Fruit fly (Drosophila melanogaster) whole organism, embryonic: ENCODE measurements around the gene CG4942.

Experiments used
- Atf-2 ChIP-seq: fragments of 200-800 bp; sonication (Bioruptor generic); optimal IDR thresholded peaks from 2 replicates; lab custom pipeline; 2016; ENCODE audit warnings: missing biosample characterization, missing genetic modification characterization
- B-H1 ChIP-seq: fragments of 200-800 bp; sonication (Bioruptor generic); IDR thresholded peaks from 3 replicates; pipeline ENCODE4 v1.3.6; 2022; ENCODE audit warnings: missing biosample characterization, missing genetic modification characterization
- BEAF-32 ChIP-seq: fragments of 200-800 bp; sonication (Bioruptor generic); optimal IDR thresholded peaks from 3 replicates; lab custom pipeline; 2017; ENCODE audit warnings: missing biosample characterization, missing genetic modification characterization, mild to moderate bottlenecking, moderate library complexity, missing genetic modification reagents
- CG1024 ChIP-seq: fragments of 200-800 bp; sonication (Bioruptor generic); IDR thresholded peaks from 2 replicates; pipeline ENCODE4 v1.3.6; 2022; ENCODE audit warnings: missing biosample characterization, missing genetic modification characterization
- CG11456 ChIP-seq: fragments of 200-800 bp; sonication (Bioruptor generic); IDR thresholded peaks from 3 replicates; pipeline ENCODE4 v1.3.6; 2022; ENCODE audit warnings: missing biosample characterization, missing genetic modification characterization
- CG11723 ChIP-seq: fragments of 200-800 bp; sonication (Bioruptor generic); optimal IDR thresholded peaks from 2 replicates; lab custom pipeline; 2017; ENCODE audit warnings: missing biosample characterization, mild to moderate bottlenecking, missing genetic modification characterization
- CG12744 ChIP-seq: fragments of 200-800 bp; sonication (Bioruptor generic); optimal IDR thresholded peaks from 2 replicates; lab custom pipeline; 2016; ENCODE audit warnings: missing biosample characterization, missing genetic modification characterization
- CG13123 ChIP-seq: fragments of 200-800 bp; sonication (Bioruptor generic); optimal IDR thresholded peaks from 2 replicates; lab custom pipeline; 2016; ENCODE audit warnings: missing biosample characterization, missing genetic modification characterization
- CG13424 ChIP-seq: fragments of 200-800 bp; sonication (Bioruptor generic); optimal IDR thresholded peaks from 2 replicates; lab custom pipeline; 2019; ENCODE audit warnings: missing biosample characterization, mild to moderate bottlenecking, missing genetic modification characterization, moderate library complexity
- CG17186 ChIP-seq: fragments of 200-800 bp; sonication (Bioruptor generic); optimal IDR thresholded peaks from 3 replicates; lab custom pipeline; 2017; ENCODE audit warnings: missing biosample characterization, missing genetic modification reagents, missing genetic modification characterization
- CG17361 ChIP-seq: fragments of 200-800 bp; sonication (Bioruptor generic); IDR thresholded peaks from 3 replicates; pipeline ENCODE4 v1.3.6; 2022; ENCODE audit warnings: missing biosample characterization, missing genetic modification characterization
- CG17385 ChIP-seq: fragments of 200-800 bp; sonication (Bioruptor generic); optimal IDR thresholded peaks from 3 replicates; lab custom pipeline; 2018; ENCODE audit warnings: missing biosample characterization, mild to moderate bottlenecking, missing genetic modification characterization
- CG17829 ChIP-seq: fragments of 200-800 bp; optimal IDR thresholded peaks from 2 replicates; lab custom pipeline; 2019; ENCODE audit warnings: missing biosample characterization, mild to moderate bottlenecking, missing genetic modification characterization, moderate library complexity
- CG2129 ChIP-seq: fragments of 200-800 bp; sonication (Bioruptor generic); IDR thresholded peaks from 2 replicates; pipeline ENCODE4 v1.3.6; 2022; ENCODE audit warnings: missing biosample characterization, missing genetic modification characterization; ENCODE audit not compliant: partially characterized antibody
- CG3407 ChIP-seq: fragments of 200-800 bp; sonication (Bioruptor generic); optimal IDR thresholded peaks from 2 replicates; lab custom pipeline; 2018; ENCODE audit warnings: missing biosample characterization, mild to moderate bottlenecking, missing genetic modification characterization
- CG4404 ChIP-seq: fragments of 200-800 bp; sonication (Bioruptor generic); IDR thresholded peaks from 2 replicates; pipeline ENCODE4 v1.3.6; 2022; ENCODE audit warnings: missing biosample characterization, missing genetic modification characterization
- CG5953 ChIP-seq: fragments of 200-800 bp; sonication (Bioruptor generic); IDR thresholded peaks from 2 replicates; pipeline ENCODE4 v1.3.6; 2022; ENCODE audit warnings: missing biosample characterization, missing genetic modification characterization
- CG7372 ChIP-seq: fragments of 200-800 bp; sonication (Bioruptor generic); IDR thresholded peaks from 2 replicates; pipeline ENCODE4 v1.3.6; 2022; ENCODE audit warnings: missing biosample characterization, missing genetic modification characterization
- CG7839 ChIP-seq: fragments of 200-800 bp; sonication (Bioruptor generic); optimal IDR thresholded peaks from 3 replicates; lab custom pipeline; 2018; ENCODE audit warnings: missing biosample characterization, mild to moderate bottlenecking, missing genetic modification characterization, moderate library complexity
- CG7928 ChIP-seq: fragments of 200-800 bp; sonication (Bioruptor generic); optimal IDR thresholded peaks from 2 replicates; lab custom pipeline; 2017; ENCODE audit warnings: missing biosample characterization, mild to moderate bottlenecking, missing genetic modification characterization
- CG7963 ChIP-seq: fragments of 200-800 bp; sonication (Bioruptor generic); IDR thresholded peaks from 3 replicates; pipeline ENCODE4 v1.3.6; 2022; ENCODE audit warnings: missing biosample characterization, missing genetic modification characterization; ENCODE audit not compliant: partially characterized antibody
- CG9817 ChIP-seq: fragments of 200-800 bp; sonication (Bioruptor generic); optimal IDR thresholded peaks from 2 replicates; lab custom pipeline; 2018; ENCODE audit warnings: missing biosample characterization, mild to moderate bottlenecking, missing genetic modification characterization, moderate library complexity
- CkIIα-i1 ChIP-seq: fragments of 200-800 bp; sonication (Bioruptor generic); IDR thresholded peaks from 2 replicates; pipeline ENCODE4 v1.3.6; 2022; ENCODE audit warnings: missing biosample characterization, missing genetic modification characterization
- Hey ChIP-seq: fragments of 200-800 bp; sonication (Bioruptor generic); optimal IDR thresholded peaks from 3 replicates; lab custom pipeline; 2018; ENCODE audit warnings: missing biosample characterization, mild to moderate bottlenecking, missing genetic modification characterization
- Lhr ChIP-seq: fragments of 200-800 bp; sonication (Bioruptor generic); optimal IDR thresholded peaks from 3 replicates; lab custom pipeline; 2017; ENCODE audit warnings: mild to moderate bottlenecking, missing biosample characterization, missing genetic modification reagents, missing genetic modification characterization
- Med ChIP-seq: fragments of 200-800 bp; sonication (Bioruptor generic); peaks from one replicate; lab custom pipeline; 2016; ENCODE audit warnings: missing biosample characterization, missing genetic modification characterization, mild to moderate bottlenecking, inconsistent platforms, moderate library complexity
- Sox102F ChIP-seq: fragments of 200-800 bp; sonication (Bioruptor generic); optimal IDR thresholded peaks from 2 replicates; lab custom pipeline; 2018; ENCODE audit warnings: missing biosample characterization, mild to moderate bottlenecking, missing genetic modification characterization, moderate library complexity
- Ssrp ChIP-seq: fragments of 200-800 bp; sonication (Bioruptor generic); optimal IDR thresholded peaks from 2 replicates; lab custom pipeline; 2018; ENCODE audit warnings: missing biosample characterization, mild to moderate bottlenecking, missing genetic modification characterization, moderate library complexity
- TFAM ChIP-seq: fragments of 200-800 bp; sonication (Bioruptor generic); optimal IDR thresholded peaks from 2 replicates; lab custom pipeline; 2017; ENCODE audit warnings: missing biosample characterization, missing genetic modification characterization, inconsistent platforms
- Xbp1 ChIP-seq: fragments of 200-800 bp; sonication (Bioruptor generic); optimal IDR thresholded peaks from 3 replicates; lab custom pipeline; 2016; ENCODE audit warnings: missing biosample characterization, mild to moderate bottlenecking, missing genetic modification characterization
- bsh ChIP-seq, 2 experiments: fragments of 200-800 bp; sonication (Bioruptor generic); optimal IDR thresholded peaks; 2 replicates each; lab custom pipeline; 2017 to 2018; ENCODE audit warnings: mild to moderate bottlenecking in 2 of 2, missing biosample characterization in 2 of 2, missing genetic modification characterization in 2 of 2, moderate library complexity in 1 of 2
- btn ChIP-seq: fragments of 200-800 bp; sonication (Bioruptor generic); optimal IDR thresholded peaks from 2 replicates; lab custom pipeline; 2016; ENCODE audit warnings: missing biosample characterization, missing genetic modification characterization
- caup ChIP-seq: fragments of 200-800 bp; sonication (Bioruptor generic); optimal IDR thresholded peaks from 3 replicates; lab custom pipeline; 2017; ENCODE audit warnings: missing biosample characterization, mild to moderate bottlenecking, missing genetic modification characterization, moderate library complexity; ENCODE audit not compliant: severe bottlenecking
- chn ChIP-seq: fragments of 200-800 bp; sonication (Bioruptor generic); optimal IDR thresholded peaks from 2 replicates; lab custom pipeline; 2016; ENCODE audit warnings: missing biosample characterization, missing genetic modification characterization
- ci ChIP-seq: fragments of 200-800 bp; sonication (Bioruptor generic); IDR thresholded peaks from 3 replicates; pipeline ENCODE4 v1.3.6; 2022; ENCODE audit warnings: missing biosample characterization, missing genetic modification characterization
- da ChIP-seq: fragments of 200-800 bp; sonication (Bioruptor generic); optimal IDR thresholded peaks from 2 replicates; lab custom pipeline; 2016; ENCODE audit warnings: missing biosample characterization, missing genetic modification characterization
- dan ChIP-seq: fragments of 200-800 bp; sonication (Bioruptor generic); IDR thresholded peaks from 2 replicates; pipeline ENCODE4 v1.3.6; 2022; ENCODE audit warnings: missing biosample characterization, missing genetic modification characterization
- gem ChIP-seq: fragments of 200-800 bp; sonication (Bioruptor generic); optimal IDR thresholded peaks from 2 replicates; lab custom pipeline; 2019; ENCODE audit warnings: missing biosample characterization, mild to moderate bottlenecking, missing genetic modification characterization, moderate library complexity
- grau ChIP-seq: fragments of 200-800 bp; optimal IDR thresholded peaks from 3 replicates; lab custom pipeline; 2019; ENCODE audit warnings: missing biosample characterization, mild to moderate bottlenecking, missing genetic modification characterization, moderate library complexity
- lov ChIP-seq, 2 experiments: fragments of 200-800 bp in 1 of 2; fragments of >200 bp in 1 of 2; sonication (Bioruptor generic) in 1 of 2; IDR thresholded peaks in 1 of 2; optimal IDR thresholded peaks in 1 of 2; 2 replicates in 1 of 2; 3 replicates in 1 of 2; pipeline versions ENCODE4 v1.3.6 to Lab custom; 2017 to 2022; ENCODE audit warnings: missing biosample characterization in 1 of 2, missing genetic modification characterization in 1 of 2
- psq ChIP-seq: fragments of 200-800 bp; sonication (Bioruptor generic); optimal IDR thresholded peaks from 2 replicates; lab custom pipeline; 2017; ENCODE audit warnings: missing biosample characterization, missing genetic modification characterization
- sc ChIP-seq, 3 experiments: fragments of >200 bp in 2 of 3; fragments of 200-800 bp in 1 of 3; sonication (Bioruptor generic) in 1 of 3; optimal IDR thresholded peaks; 2 replicates in 2 of 3; 3 replicates in 1 of 3; lab custom pipeline; 2017; ENCODE audit warnings: mild to moderate bottlenecking in 1 of 3, missing biosample characterization in 1 of 3, missing genetic modification characterization in 1 of 3, missing genetic modification reagents in 1 of 3
- sd ChIP-seq: fragments of 200-800 bp; sonication (Bioruptor generic); optimal IDR thresholded peaks from 3 replicates; lab custom pipeline; 2018; ENCODE audit warnings: missing biosample characterization, mild to moderate bottlenecking, missing genetic modification characterization, moderate library complexity
- sens ChIP-seq: fragments of 200-800 bp; sonication (Bioruptor generic); peaks from one replicate; lab custom pipeline; 2016; ENCODE audit warnings: missing biosample characterization, missing genetic modification characterization
- sens-2 ChIP-seq: fragments of 200-800 bp; sonication (Bioruptor generic); IDR thresholded peaks from 2 replicates; pipeline ENCODE4 v1.3.6; 2022; ENCODE audit warnings: missing biosample characterization, missing genetic modification characterization
- sqz ChIP-seq: fragments of 200-800 bp; sonication (Bioruptor generic); optimal IDR thresholded peaks from 3 replicates; lab custom pipeline; 2018; ENCODE audit warnings: missing biosample characterization, mild to moderate bottlenecking, missing genetic modification characterization
- tgo ChIP-seq: fragments of 200-800 bp; sonication (Bioruptor generic); IDR thresholded peaks from 3 replicates; pipeline ENCODE4 v1.3.6; 2022; ENCODE audit warnings: missing biosample characterization, missing genetic modification characterization
- tup ChIP-seq: fragments of 200-800 bp; sonication (Bioruptor generic); optimal IDR thresholded peaks from 2 replicates; lab custom pipeline; 2016; ENCODE audit warnings: missing biosample characterization, mild to moderate bottlenecking, missing genetic modification characterization, moderate library complexity
- zfh1 ChIP-seq: fragments of 200-800 bp; sonication (Bioruptor generic); IDR thresholded peaks from 3 replicates; pipeline ENCODE4 v1.3.6; 2022; ENCODE audit warnings: missing biosample characterization, missing genetic modification characterization

CG4942 gene

DNA sequence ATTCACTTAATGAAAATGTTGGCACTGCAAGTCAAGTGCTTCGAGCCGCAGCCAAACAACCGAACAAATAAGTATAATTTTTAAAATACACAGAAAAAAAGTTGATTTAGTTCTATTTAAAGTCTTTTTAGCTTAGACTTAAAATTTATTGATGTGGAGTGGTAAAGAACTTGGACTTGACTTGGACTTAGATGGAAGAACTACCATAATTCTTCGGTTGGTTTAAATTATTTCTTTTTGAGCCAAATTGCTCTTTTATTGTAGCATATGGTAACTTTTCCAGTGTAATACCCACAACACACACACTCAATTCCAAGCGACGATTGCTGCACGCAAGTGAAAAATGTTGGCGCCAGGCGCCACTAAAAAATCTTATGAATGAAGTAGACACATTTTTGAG is 44.8 kb upstream of the CG4942 start (continued):
- TF ChIP-seq CG2129 (no peak), CG7963 (GFP tag; lab: Robert Waterston, UW) (no peak), CG5953 (0 out of 2 replicates have a peak, but pooled peaks have one; percentile 6), CkIIα-i1 (GFP tag; lab: Robert Waterston, UW) (no peak), Sox102F (GFP tag; lab: Kevin White, UChicago) (peak; percentile 62), da (GFP tag; lab: Kevin White, UChicago) (no peak), CG9817 (tag; lab: Kevin White, UChicago) (no peak), CG7372 (GFP tag; lab: Robert Waterston, UW) (no peak), CG3407 (peak; percentile 10), chn (GFP tag; lab: Kevin White, UChicago) (peak; percentile 44), Ssrp (tag; lab: Kevin White, UChicago) (peak; percentile 63), tup (no peak), CG12744 (GFP tag; lab: Kevin White, UChicago) (no peak), CG17361 (GFP tag; lab: Robert Waterston, UW) (0 out of 3 replicates have a peak, but pooled peaks have one; percentile 25), grau (tag; lab: Kevin White, UChicago) (peak; percentile 58), Lhr (GFP tag; lab: Kevin White, UChicago) (peak; percentile 21), zfh1 (GFP tag; lab: Robert Waterston, UW) (peak; percentile 52; the same call in 1 of the 3 replicates), psq (no peak), Med (GFP tag; lab: Kevin White, UChicago) (peak; percentile 83), CG11723 (peak; percentile 0), Xbp1 (GFP tag; lab: Kevin White, UChicago) (peak; percentile 31), CG4404 (GFP tag; lab: Robert Waterston, UW) (peak; percentile 31; the same call in 1 of the 2 replicates), CG13424 (peak; percentile 59), BEAF-32 (GFP tag; lab: Kevin White, UChicago) (no peak), gem (tag; lab: Kevin White, UChicago) (peak; percentile 73), Hey (tag; lab: Kevin White, UChicago) (no peak), CG17385 (GFP tag; lab: Kevin White, UChicago) (peak; percentile 6), sc (optimal IDR thresholded peaks at IDR 0.05; lab: Kevin White, UChicago) (no peak), sc (GFP tag; optimal IDR thresholded peaks at IDR 0.05; lab: Kevin White, UChicago) (peak; percentile 32), CG7839 (tag; lab: Kevin White, UChicago) (peak; percentile 59), caup (GFP tag; lab: Kevin White, UChicago) (no peak), B-H1 (GFP tag; lab: Robert Waterston, UW) (no peak), sqz (no peak), lov (optimal IDR thresholded peaks at IDR 0.05; lab: Kevin White, UChicago) (no peak), lov (GFP tag; IDR thresholded peaks at IDR 0.05; lab: Robert Waterston, UW) (peak; percentile 44; the same call in 2 of the 3 replicates), CG17186 (no peak), sens-2 (GFP tag; lab: Robert Waterston, UW) (no peak), CG13123 (GFP tag; lab: Kevin White, UChicago) (no peak), sens (GFP tag; lab: Kevin White, UChicago) (peak; percentile 95), CG17829 (tag; lab: Kevin White, UChicago) (peak; percentile 55), dan (GFP tag; lab: Robert Waterston, UW) (no peak), ci (GFP tag; lab: Robert Waterston, UW) (peak; percentile 62; the same call in 1 of the 3 replicates), tgo (0 out of 3 replicates have a peak, but pooled peaks have one; percentile 37), CG7928 (GFP tag; lab: Kevin White, UChicago) (no peak), Atf-2 (GFP tag; lab: Kevin White, UChicago) (peak; percentile 44), CG11456 (GFP tag; lab: Robert Waterston, UW) (no peak), TFAM (no peak), CG1024 (GFP tag; lab: Robert Waterston, UW) (peak; percentile 30; the same call in 1 of the 2 replicates), sd (no peak), bsh (GFP tag; optimal IDR thresholded peaks at IDR 0.05; lab: Kevin White, UChicago) (peak in 1 of 2 experiments; percentile 79), btn (GFP tag; lab: Kevin White, UChicago) (no peak)
